Fruit fly (Drosophila melanogaster) ovary, adult (tissue): Measurements from ENCODE around the gene CG13386.

Experiments used
- CG17801 ChIP-seq: fragments of 200-800 bp; optimal IDR thresholded peaks from 2 replicates; lab custom pipeline; 2019; ENCODE audit warnings: missing biosample characterization, mild to moderate bottlenecking, missing genetic modification characterization, moderate library complexity; ENCODE audit not compliant: partially characterized antibody

Gene CG13386

dm6 chr2L:8395996-8396699 is 2.7 kb upstream of the CG13386 start, which contains the start of the genes Peritrophin-15a and CG13385:
Gene Peritrophin-15a (minus strand): TSS chr2L:8396096.
Gene CG13385 (plus strand): TSS chr2L:8396649.
- TF ChIP-seq CG17801 (GFP tag; lab: Kevin White, UChicago), result no peak

- no peak for TF ChIP-seq CG17801 (GFP tag; lab: Kevin White, UChicago)
Observed at dm6 chr2L:8399863-8400598, 1.2 kb downstream of the CG13386 start, which contains the start of gene CG31898. Gene CG31898 (plus strand): TSS chr2L:8400421.

- no peak for TF ChIP-seq CG17801 (GFP tag; lab: Kevin White, UChicago)
Observed at dm6 chr2L:8402928-8403285, 4.1 kb downstream of the CG13386 start, which contains the start of gene fy. Gene fy (minus strand): TSS chr2L:8403280.

dm6 chr2L:8403286-8404270 is 4.8 kb downstream of the CG13386 start, which contains the start of gene emb:
Gene emb (plus strand): TSS chr2L:8403573.
- peak; percentile 67 for TF ChIP-seq CG17801 (GFP tag; lab: Kevin White, UChicago)

dm6 chr2L:8411530-8411929 is 12.7 kb downstream of the CG13386 start, which contains the start of gene Naglu:
Gene Naglu (minus strand): TSS chr2L:8411868.
- TF ChIP-seq CG17801 (GFP tag; lab: Kevin White, UChicago), result no peak

- peak; percentile 70 for TF ChIP-seq CG17801 (GFP tag; lab: Kevin White, UChicago)
Observed at dm6 chr2L:8414887-8415883, 16.4 kb downstream of the CG13386 start, which contains the start of the genes CG13398 and Akap200. Gene CG13398 (minus strand): TSS chr2L:8415256. Gene Akap200 (plus strand): TSS chr2L:8415690.

dm6 chr2L:8416350-8417046 is 17.7 kb downstream of the CG13386 start:
- TF ChIP-seq CG17801 (GFP tag; lab: Kevin White, UChicago), result peak; percentile 41

- no peak for TF ChIP-seq CG17801 (GFP tag; lab: Kevin White, UChicago)
Observed at dm6 chr2L:8417562-8417961, 18.7 kb downstream of the CG13386 start.

- TF ChIP-seq CG17801 (GFP tag; lab: Kevin White, UChicago), result no peak
Observed at dm6 chr2L:8418113-8418885, 19.5 kb downstream of the CG13386 start.

dm6 chr2L:8419382-8419940 is 20.6 kb downstream of the CG13386 start:
- no peak for TF ChIP-seq CG17801 (GFP tag; lab: Kevin White, UChicago)

dm6 chr2L:8420259-8420930 is 21.6 kb downstream of the CG13386 start:
- TF ChIP-seq CG17801 (GFP tag; lab: Kevin White, UChicago), result no peak
